Fruit fly (Drosophila melanogaster) whole organism, embryonic: ENCODE data around the gene pont.
A peak's percentile ranks its signal among the peaks of the same experiment; 100 is the strongest.

Source experiments
- Atf6 ChIP-seq: fragments of 200-800 bp; sonication (Bioruptor generic); IDR thresholded peaks from 2 replicates; pipeline ENCODE4 v1.3.6; 2022; ENCODE audit warnings: missing biosample characterization, missing genetic modification characterization
- CG10209 ChIP-seq: fragments of 200-800 bp; sonication (Bioruptor generic); optimal IDR thresholded peaks from 3 replicates; lab custom pipeline; 2017; ENCODE audit warnings: missing biosample characterization, mild to moderate bottlenecking, missing genetic modification characterization, missing genetic modification reagents
- CG10267 ChIP-seq: fragments of 200-800 bp; sonication (Bioruptor generic); optimal IDR thresholded peaks from 2 replicates; lab custom pipeline; 2018; ENCODE audit warnings: missing biosample characterization, mild to moderate bottlenecking, missing genetic modification characterization, moderate library complexity
- CG10321 ChIP-seq: fragments of 200-800 bp; sonication (Bioruptor generic); IDR thresholded peaks from 2 replicates; pipeline ENCODE4 v1.3.6; 2022; ENCODE audit warnings: missing biosample characterization, missing genetic modification characterization
- CG10654 ChIP-seq: fragments of 200-800 bp; sonication (Bioruptor generic); optimal IDR thresholded peaks from 2 replicates; lab custom pipeline; 2016; ENCODE audit warnings: missing biosample characterization, missing genetic modification characterization
- CG11093 ChIP-seq: fragments of 200-800 bp; sonication (Bioruptor generic); IDR thresholded peaks from 3 replicates; pipeline ENCODE4 v1.3.6; 2022; ENCODE audit warnings: missing biosample characterization, missing genetic modification characterization
- CG11398 ChIP-seq: fragments of 200-800 bp; sonication (Bioruptor generic); optimal IDR thresholded peaks from 2 replicates; lab custom pipeline; 2016; ENCODE audit warnings: missing biosample characterization, missing genetic modification characterization
- CG12155 ChIP-seq: fragments of 200-800 bp; sonication (Bioruptor generic); optimal IDR thresholded peaks from 3 replicates; lab custom pipeline; 2016; ENCODE audit warnings: missing biosample characterization, missing genetic modification characterization
- CG12659 ChIP-seq: fragments of 200-800 bp; sonication (Bioruptor generic); optimal IDR thresholded peaks from 3 replicates; lab custom pipeline; 2017; ENCODE audit warnings: mild to moderate bottlenecking, missing biosample characterization, missing genetic modification reagents, missing genetic modification characterization
- CG14441 ChIP-seq: fragments of 200-800 bp; sonication (Bioruptor generic); IDR thresholded peaks from 2 replicates; pipeline ENCODE4 v1.3.6; 2022; ENCODE audit warnings: missing biosample characterization, missing genetic modification characterization
- CG14667 ChIP-seq: fragments of 200-800 bp; sonication (Bioruptor generic); IDR thresholded peaks from 2 replicates; pipeline ENCODE4 v1.3.6; 2022; ENCODE audit warnings: missing biosample characterization, missing genetic modification characterization
- CG16863 ChIP-seq: fragments of 200-800 bp; sonication (Bioruptor generic); optimal IDR thresholded peaks from 3 replicates; lab custom pipeline; 2016; ENCODE audit warnings: missing biosample characterization, missing genetic modification characterization
- CG17359 ChIP-seq: fragments of 200-800 bp; sonication (Bioruptor generic); optimal IDR thresholded peaks from 3 replicates; lab custom pipeline; 2018; ENCODE audit warnings: missing biosample characterization, mild to moderate bottlenecking, missing genetic modification characterization, moderate library complexity
- CG1832 ChIP-seq: fragments of 200-800 bp; sonication (Bioruptor generic); optimal IDR thresholded peaks from 2 replicates; lab custom pipeline; 2017; ENCODE audit warnings: missing biosample characterization, mild to moderate bottlenecking, missing genetic modification characterization, inconsistent platforms
- CG3281 ChIP-seq: fragments of 200-800 bp; sonication (Bioruptor generic); optimal IDR thresholded peaks from 3 replicates; lab custom pipeline; 2017; ENCODE audit warnings: missing biosample characterization, mild to moderate bottlenecking, missing genetic modification characterization
- CG42726 ChIP-seq: fragments of 200-800 bp; sonication (Bioruptor generic); IDR thresholded peaks from 2 replicates; pipeline ENCODE4 v1.3.6; 2022; ENCODE audit warnings: missing biosample characterization, missing genetic modification characterization; ENCODE audit not compliant: partially characterized antibody
- CG4617 ChIP-seq: fragments of 200-800 bp; sonication (Bioruptor generic); optimal IDR thresholded peaks from 3 replicates; lab custom pipeline; 2016; ENCODE audit warnings: missing biosample characterization, missing genetic modification characterization, borderline replicate concordance
- CG4707 ChIP-seq: fragments of 200-800 bp; sonication (Bioruptor generic); optimal IDR thresholded peaks from 2 replicates; lab custom pipeline; 2018; ENCODE audit warnings: missing biosample characterization, mild to moderate bottlenecking, missing genetic modification characterization, moderate library complexity
- CG7786 ChIP-seq: fragments of 200-800 bp; sonication (Bioruptor generic); optimal IDR thresholded peaks from 2 replicates; lab custom pipeline; 2016; ENCODE audit warnings: missing biosample characterization, missing genetic modification characterization
- CG8089 ChIP-seq: fragments of 200-800 bp; sonication (Bioruptor generic); optimal IDR thresholded peaks from 3 replicates; lab custom pipeline; 2016; ENCODE audit warnings: missing biosample characterization, missing genetic modification characterization
- CoRest ChIP-seq: fragments of 200-800 bp; sonication (Bioruptor generic); optimal IDR thresholded peaks from 3 replicates; lab custom pipeline; 2018; ENCODE audit warnings: missing biosample characterization, mild to moderate bottlenecking, missing genetic modification characterization, moderate library complexity
- Dek ChIP-seq: fragments of 200-800 bp; sonication (Bioruptor generic); optimal IDR thresholded peaks from 3 replicates; lab custom pipeline; 2019; ENCODE audit warnings: missing biosample characterization, mild to moderate bottlenecking, missing genetic modification characterization, moderate library complexity
- Drgx ChIP-seq: fragments of 200-800 bp; sonication (Bioruptor generic); IDR thresholded peaks from 2 replicates; pipeline ENCODE4 v1.3.6; 2022; ENCODE audit warnings: missing biosample characterization, missing genetic modification characterization
- Elba2 ChIP-seq: fragments of 200-800 bp; sonication (Bioruptor generic); optimal IDR thresholded peaks from 3 replicates; lab custom pipeline; 2016; ENCODE audit warnings: missing biosample characterization, missing genetic modification characterization
- H15 ChIP-seq: fragments of 200-800 bp; sonication (Bioruptor generic); IDR thresholded peaks from 3 replicates; pipeline ENCODE4 v1.3.6; 2022; ENCODE audit warnings: missing biosample characterization, missing genetic modification characterization
- HLH3B ChIP-seq: fragments of 200-800 bp; sonication (Bioruptor generic); IDR thresholded peaks from 2 replicates; pipeline ENCODE4 v1.3.6; 2022; ENCODE audit warnings: missing biosample characterization, missing genetic modification characterization
- HmgD ChIP-seq: fragments of 200-800 bp; sonication (Bioruptor generic); optimal IDR thresholded peaks from 3 replicates; lab custom pipeline; 2016; ENCODE audit warnings: missing biosample characterization, missing genetic modification characterization
- MTF-1 ChIP-seq: fragments of 200-800 bp; sonication (Bioruptor generic); optimal IDR thresholded peaks from 2 replicates; lab custom pipeline; 2018; ENCODE audit warnings: missing biosample characterization, mild to moderate bottlenecking, missing genetic modification characterization, borderline replicate concordance
- NC2β ChIP-seq: fragments of 200-800 bp; sonication (Bioruptor generic); optimal IDR thresholded peaks from 2 replicates; lab custom pipeline; 2016; ENCODE audit warnings: missing biosample characterization, missing genetic modification characterization
- Usf ChIP-seq: fragments of 200-800 bp; sonication (Bioruptor generic); optimal IDR thresholded peaks from 2 replicates; lab custom pipeline; 2017; ENCODE audit warnings: missing genotype, missing biosample characterization, missing genetic modification characterization
- YL-1 ChIP-seq: fragments of 200-800 bp; sonication (Bioruptor generic); optimal IDR thresholded peaks from 3 replicates; lab custom pipeline; 2017; ENCODE audit warnings: missing biosample characterization, mild to moderate bottlenecking, missing genetic modification characterization
- az2 ChIP-seq: fragments of 200-800 bp; sonication (Bioruptor generic); optimal IDR thresholded peaks from 3 replicates; lab custom pipeline; 2016; ENCODE audit warnings: missing biosample characterization, missing genetic modification characterization
- bbx ChIP-seq: fragments of 200-800 bp; sonication (Bioruptor generic); IDR thresholded peaks from 2 replicates; pipeline ENCODE4 v1.3.6; 2022; ENCODE audit warnings: missing biosample characterization, missing genetic modification characterization; ENCODE audit not compliant: partially characterized antibody
- dmrt11E ChIP-seq: fragments of 200-800 bp; sonication (Bioruptor generic); optimal IDR thresholded peaks from 3 replicates; lab custom pipeline; 2018; ENCODE audit warnings: missing biosample characterization, mild to moderate bottlenecking, missing genetic modification characterization, moderate library complexity
- dysf ChIP-seq: fragments of 200-800 bp; sonication (Bioruptor generic); IDR thresholded peaks from 3 replicates; pipeline ENCODE4 v1.3.6; 2022; ENCODE audit warnings: missing biosample characterization, missing genetic modification characterization
- hb ChIP-seq: fragments of 200-800 bp; sonication (Bioruptor generic); IDR thresholded peaks from 3 replicates; pipeline ENCODE4 v1.3.6; 2022; ENCODE audit warnings: missing biosample characterization, missing genetic modification characterization; ENCODE audit not compliant: partially characterized antibody
- hbn ChIP-seq: fragments of 200-800 bp; sonication (Bioruptor generic); IDR thresholded peaks from 2 replicates; pipeline ENCODE4 v1.3.6; 2022; ENCODE audit warnings: missing biosample characterization, missing genetic modification characterization; ENCODE audit not compliant: partially characterized antibody
- jing ChIP-seq: fragments of 200-800 bp; sonication (Bioruptor generic); optimal IDR thresholded peaks from 2 replicates; lab custom pipeline; 2018; ENCODE audit warnings: missing biosample characterization, mild to moderate bottlenecking, missing genetic modification characterization
- kay ChIP-seq: fragments of 200-800 bp; sonication (Bioruptor generic); optimal IDR thresholded peaks from 2 replicates; lab custom pipeline; 2016; ENCODE audit warnings: missing biosample characterization, missing genetic modification characterization
- luna ChIP-seq: fragments of 200-800 bp; sonication (Bioruptor generic); optimal IDR thresholded peaks from 2 replicates; lab custom pipeline; 2016; ENCODE audit warnings: missing biosample characterization, missing genetic modification characterization
- mam ChIP-seq: fragments of 200-800 bp; sonication (Bioruptor generic); optimal IDR thresholded peaks from 3 replicates; lab custom pipeline; 2016; ENCODE audit warnings: missing biosample characterization, missing genetic modification characterization
- odd ChIP-seq: fragments of 200-800 bp; sonication (Bioruptor generic); optimal IDR thresholded peaks from 2 replicates; lab custom pipeline; 2017; ENCODE audit warnings: missing biosample characterization, mild to moderate bottlenecking, missing genetic modification characterization
- repo ChIP-seq: fragments of 200-800 bp; sonication (Bioruptor generic); optimal IDR thresholded peaks from 2 replicates; lab custom pipeline; 2016; ENCODE audit warnings: missing biosample characterization, missing genetic modification characterization
- sc ChIP-seq, 3 experiments: fragments of >200 bp in 2 of 3; fragments of 200-800 bp in 1 of 3; sonication (Bioruptor generic) in 1 of 3; optimal IDR thresholded peaks; 2 replicates in 2 of 3; 3 replicates in 1 of 3; lab custom pipeline; 2017; ENCODE audit warnings: mild to moderate bottlenecking in 1 of 3, missing biosample characterization in 1 of 3, missing genetic modification characterization in 1 of 3, missing genetic modification reagents in 1 of 3
- seq ChIP-seq: fragments of 200-800 bp; sonication (Bioruptor generic); IDR thresholded peaks from 2 replicates; pipeline ENCODE4 v1.3.6; 2022; ENCODE audit warnings: missing biosample characterization, missing genetic modification characterization
- shn ChIP-seq: fragments of 200-800 bp; sonication (Bioruptor generic); optimal IDR thresholded peaks from 3 replicates; lab custom pipeline; 2016; ENCODE audit warnings: missing biosample characterization, missing genetic modification characterization
- sug ChIP-seq: fragments of 200-800 bp; optimal IDR thresholded peaks from 2 replicates; lab custom pipeline; 2019; ENCODE audit warnings: missing biosample characterization, mild to moderate bottlenecking, missing genetic modification characterization, moderate library complexity
- tgo ChIP-seq: fragments of 200-800 bp; sonication (Bioruptor generic); IDR thresholded peaks from 3 replicates; pipeline ENCODE4 v1.3.6; 2022; ENCODE audit warnings: missing biosample characterization, missing genetic modification characterization
- twi ChIP-seq: fragments of 200-800 bp; optimal IDR thresholded peaks from 2 replicates; lab custom pipeline; 2019; ENCODE audit warnings: missing biosample characterization, mild to moderate bottlenecking, missing genetic modification characterization, moderate library complexity
- zfh1 ChIP-seq: fragments of 200-800 bp; sonication (Bioruptor generic); IDR thresholded peaks from 3 replicates; pipeline ENCODE4 v1.3.6; 2022; ENCODE audit warnings: missing biosample characterization, missing genetic modification characterization

Gene pont

dm6 chr3R:10268865-10269442 is 7.0 kb downstream of the pont start (continued):
- TF ChIP-seq tgo (GFP tag; lab: Robert Waterston, UW) (peak; percentile 69), seq (GFP tag; lab: Robert Waterston, UW) (peak; percentile 64; the same call in 1 of the 2 replicates), CG10209 (GFP tag; lab: Kevin White, UChicago) (peak; percentile 56), CG4707 (peak; percentile 39), twi (tag; lab: Kevin White, UChicago) (no peak), sug (tag; lab: Kevin White, UChicago) (no peak), Usf (peak; percentile 23), CG7786 (GFP tag; lab: Kevin White, UChicago) (peak; percentile 64), HmgD (GFP tag; lab: Kevin White, UChicago) (no peak), Drgx (GFP tag; lab: Robert Waterston, UW) (peak; percentile 85), CG11398 (GFP tag; lab: Kevin White, UChicago) (peak; percentile 20), Elba2 (GFP tag; lab: Kevin White, UChicago) (no peak), zfh1 (peak; percentile 79), CG8089 (GFP tag; lab: Kevin White, UChicago) (peak; percentile 21), Atf6 (GFP tag; lab: Robert Waterston, UW) (peak; percentile 85), MTF-1 (GFP tag; lab: Kevin White, UChicago) (no peak), NC2β (GFP tag; lab: Kevin White, UChicago) (peak; percentile 55), az2 (GFP tag; lab: Kevin White, UChicago) (peak; percentile 34), odd (GFP tag; lab: Kevin White, UChicago) (no peak), dmrt11E (no peak), CG3281 (GFP tag; lab: Kevin White, UChicago) (peak; percentile 70), sc (optimal IDR thresholded peaks at IDR 0.05; lab: Kevin White, UChicago) (no peak), sc (GFP tag; optimal IDR thresholded peaks at IDR 0.05; lab: Kevin White, UChicago) (no peak), CG10267 (no peak), hb (GFP tag; lab: Robert Waterston, UW) (no peak), luna (no peak), CG17359 (tag; lab: Kevin White, UChicago) (peak; percentile 82), HLH3B (GFP tag; lab: Robert Waterston, UW) (peak; percentile 82), CG1832 (GFP tag; lab: Kevin White, UChicago) (no peak), CG14667 (peak; percentile 77), bbx (GFP tag; lab: Robert Waterston, UW) (no peak), CoRest (tag; lab: Kevin White, UChicago) (peak; percentile 42), shn (GFP tag; lab: Kevin White, UChicago) (peak; percentile 28), mam (peak; percentile 69), CG4617 (GFP tag; lab: Kevin White, UChicago) (no peak), CG10654 (GFP tag; lab: Kevin White, UChicago) (peak; percentile 30), kay (peak; percentile 42), jing (peak; percentile 40), Dek (tag; lab: Kevin White, UChicago) (peak; percentile 72), CG12155 (peak; percentile 44), H15 (GFP tag; lab: Robert Waterston, UW) (peak; percentile 73), CG16863 (GFP tag; lab: Kevin White, UChicago) (peak; percentile 11), repo (GFP tag; lab: Kevin White, UChicago) (no peak), CG10321 (GFP tag; lab: Robert Waterston, UW) (0 out of 2 replicates have a peak, but pooled peaks have one; percentile 27), hbn (GFP tag; lab: Robert Waterston, UW) (no peak), CG42726 (no peak), CG12659 (peak; percentile 17), YL-1 (no peak), dysf (GFP tag; lab: Robert Waterston, UW) (peak; percentile 85), CG11093 (peak; percentile 65), CG14441 (GFP tag; lab: Robert Waterston, UW) (peak; percentile 82)
